Worm (Caenorhabditis elegans): ENCODE data around the gene spp-9.
A peak's percentile ranks its signal among the peaks of the same experiment; 100 is the strongest.

spp-9 gene

ce11 chrX:11467320-11467732, 20.3 kb upstream of the spp-9 start (continued):
- TF ChIP-seq duxl-1 (tag; optimal IDR thresholded peaks at IDR 0.05; ENCODE audit: poor library complexity): no peak
- TF ChIP-seq ceh-62 (tag; optimal IDR thresholded peaks at IDR 0.05): no peak
- TF ChIP-seq lin-1 (GFP tag; IDR thresholded peaks at IDR 0.05): no peak
- no peak for TF ChIP-seq attf-4 (tag; optimal IDR thresholded peaks at IDR 0.05)
- peak; percentile 65 for TF ChIP-seq mxl-3 (GFP tag; optimal IDR thresholded peaks at IDR 0.05)
- TF ChIP-seq F26F4.8 (GFP tag; conservative IDR thresholded peaks at IDR 0.05): no peak
- 0 out of 2 replicates have a peak, but pooled peaks have one; percentile 57 for TF ChIP-seq daf-19 (GFP tag; conservative IDR thresholded peaks at IDR 0.05)
- no peak for TF ChIP-seq dmd-6 (GFP tag; IDR thresholded peaks at IDR 0.05)
- no peak for TF ChIP-seq ces-1 (GFP tag; optimal IDR thresholded peaks at IDR 0.05)
- TF ChIP-seq Y105C5A.15 (GFP tag; IDR thresholded peaks at IDR 0.05): no peak
- peak; percentile 95 for TF ChIP-seq aha-1 (tag)
- no peak for TF ChIP-seq daf-8 (GFP tag; IDR thresholded peaks at IDR 0.05)
- TF ChIP-seq fkh-10 (GFP tag; optimal IDR thresholded peaks at IDR 0.05): peak; percentile 90
- TF ChIP-seq nhr-102 (tag; optimal IDR thresholded peaks at IDR 0.05): no peak
- peak; percentile 61 for TF ChIP-seq ama-1 (optimal IDR thresholded peaks at IDR 0.05)
- peak; percentile 73 for TF ChIP-seq hlh-11 (tag; optimal IDR thresholded peaks at IDR 0.05)
- peak; percentile 80 for TF ChIP-seq rbr-2 (tag; optimal IDR thresholded peaks at IDR 0.05)
- TF ChIP-seq nhr-48 (tag; optimal IDR thresholded peaks at IDR 0.05): no peak
- TF ChIP-seq ceh-32 (tag; optimal IDR thresholded peaks at IDR 0.05; ENCODE audit: poor library complexity): peak; percentile 32
- no peak for TF ChIP-seq cey-2 (tag; optimal IDR thresholded peaks at IDR 0.05; ENCODE audit: borderline replicate concordance, insufficient read depth)
- TF ChIP-seq R02D3.7 (tag; optimal IDR thresholded peaks at IDR 0.05): no peak
- TF ChIP-seq lin-15B (tag; optimal IDR thresholded peaks at IDR 0.05): no peak
- TF ChIP-seq ceh-20 (GFP tag; IDR thresholded peaks at IDR 0.05): no peak
- no peak for TF ChIP-seq unc-39 (tag; optimal IDR thresholded peaks at IDR 0.05)
- no peak for TF ChIP-seq zip-2 (tag; optimal IDR thresholded peaks at IDR 0.05)
- no peak for TF ChIP-seq sdz-12 (GFP tag; optimal IDR thresholded peaks at IDR 0.05)
- TF ChIP-seq hif-1 (tag; optimal IDR thresholded peaks at IDR 0.05): peak in 1 of 2 experiments; percentile 70
- TF ChIP-seq vab-7 (GFP tag; IDR thresholded peaks at IDR 0.05): no peak
- TF ChIP-seq aly-2 (tag; optimal IDR thresholded peaks at IDR 0.05): no peak
- TF ChIP-seq Y75B8A.6 (GFP tag; IDR thresholded peaks at IDR 0.05): no peak
- 0 out of 2 replicates have a peak, but pooled peaks have one; percentile 16 for TF ChIP-seq saeg-2 (GFP tag; IDR thresholded peaks at IDR 0.05)
- TF ChIP-seq ceh-82 (tag; optimal IDR thresholded peaks at IDR 0.05): no peak
- no peak for TF ChIP-seq F10B5.3 (tag; optimal IDR thresholded peaks at IDR 0.05)
- TF ChIP-seq egl-27 (tag; optimal IDR thresholded peaks at IDR 0.05): no peak
- TF ChIP-seq F44E2.7 (GFP tag; IDR thresholded peaks at IDR 0.05): no peak
- peak; percentile 59 to 65 for TF ChIP-seq lsy-2 (tag; optimal IDR thresholded peaks at IDR 0.05)
- TF ChIP-seq dmd-9 (GFP tag; IDR thresholded peaks at IDR 0.05): no peak
- no peak for TF ChIP-seq mxl-2 (GFP tag; conservative IDR thresholded peaks at IDR 0.05)
- peak; percentile 90 for TF ChIP-seq hlh-30 (tag; optimal IDR thresholded peaks at IDR 0.05; ENCODE audit: insufficient read depth)
- no peak for TF ChIP-seq daf-12 (tag; optimal IDR thresholded peaks at IDR 0.05)
- no peak for TF ChIP-seq T26A8.4 (GFP tag; IDR thresholded peaks at IDR 0.05)
- no peak for TF ChIP-seq nhr-42 (GFP tag; IDR thresholded peaks at IDR 0.05)
- TF ChIP-seq nhr-11 (tag; optimal IDR thresholded peaks at IDR 0.05): peak; percentile 59
- TF ChIP-seq dpl-1 (GFP tag; optimal IDR thresholded peaks at IDR 0.05): no peak
- no peak for TF ChIP-seq zfp-2 (tag; optimal IDR thresholded peaks at IDR 0.05)
- 0 out of 2 replicates have a peak, but pooled peaks have one; percentile 41 for TF ChIP-seq arid-1 (GFP tag; conservative IDR thresholded peaks at IDR 0.05)
- TF ChIP-seq madf-9 (GFP tag; conservative IDR thresholded peaks at IDR 0.05): no peak
- TF ChIP-seq nhr-25 (tag; optimal IDR thresholded peaks at IDR 0.05; ENCODE audit: borderline replicate concordance, insufficient read depth): no peak
- no peak for TF ChIP-seq nhr-77 (tag; optimal IDR thresholded peaks at IDR 0.05)
- no peak for TF ChIP-seq madf-5 (GFP tag; IDR thresholded peaks at IDR 0.05)
- TF ChIP-seq unc-62 (GFP tag; optimal IDR thresholded peaks at IDR 0.05 in 1 of 2): peak in 1 of 2 experiments; percentile 97
- no peak for TF ChIP-seq unc-62 (tag; optimal IDR thresholded peaks at IDR 0.05)

All from whole organism, L4 larva.